Worm (Caenorhabditis elegans): Measurements from ENCODE around the gene sqt-3.

sqt-3 gene

DNA sequence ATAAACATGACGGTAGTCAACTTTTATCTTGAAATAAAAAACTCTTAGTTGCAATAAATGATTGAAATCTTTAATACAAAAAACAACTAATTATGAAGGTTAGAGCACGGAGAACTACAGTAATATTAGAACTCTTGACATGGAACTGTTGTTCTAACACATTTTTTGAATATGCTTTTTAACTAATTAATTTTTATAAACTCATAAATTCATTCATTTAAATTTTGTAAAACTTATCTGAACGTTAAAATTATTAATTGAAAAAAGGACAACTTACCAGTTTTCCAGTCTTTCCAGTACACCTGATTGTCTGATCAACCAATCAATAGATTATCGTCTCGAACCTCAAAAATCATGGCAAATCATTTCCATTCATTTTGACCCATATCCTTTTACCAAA, at the start of gene sqt-3:
Gene sqt-3 (plus strand): TSS at position 301 of the 400 bp plus-strand sequence.
- no peak for TF ChIP-seq daf-12 (tag; optimal IDR thresholded peaks at IDR 0.05)
- TF ChIP-seq F26F4.8 (GFP tag; conservative IDR thresholded peaks at IDR 0.05) = no peak
- no peak for TF ChIP-seq mes-2 (tag; optimal IDR thresholded peaks at IDR 0.05; ENCODE audit: poor library complexity, severe bottlenecking)
- no peak for TF ChIP-seq ceh-44 (GFP tag; IDR thresholded peaks at IDR 0.05)
- no peak for TF ChIP-seq jun-1 (tag; optimal IDR thresholded peaks at IDR 0.05)
- no peak for TF ChIP-seq unc-62 (GFP tag; optimal IDR thresholded peaks at IDR 0.05 in 1 of 2)
- no peak for TF ChIP-seq unc-62 (tag; optimal IDR thresholded peaks at IDR 0.05)
- TF ChIP-seq mdl-1 (tag; optimal IDR thresholded peaks at IDR 0.05) = no peak
- no peak for TF ChIP-seq aha-1 (tag)
- no peak for TF ChIP-seq lin-15B (tag; optimal IDR thresholded peaks at IDR 0.05)
- no peak for TF ChIP-seq madf-5 (GFP tag; IDR thresholded peaks at IDR 0.05)
- TF ChIP-seq nhr-10 (tag; optimal IDR thresholded peaks at IDR 0.05) = no peak
- no peak for TF ChIP-seq lin-38 (GFP tag; IDR thresholded peaks at IDR 0.05)
- no peak for TF ChIP-seq Y75B8A.6 (GFP tag; IDR thresholded peaks at IDR 0.05)
- no peak for TF ChIP-seq snpc-1.2 (GFP tag; IDR thresholded peaks at IDR 0.05)
- TF ChIP-seq saeg-2 (GFP tag; IDR thresholded peaks at IDR 0.05) = no peak
- TF ChIP-seq tra-1 (GFP tag; IDR thresholded peaks at IDR 0.05) = no peak
- no peak for TF ChIP-seq lin-29 (GFP tag; IDR thresholded peaks at IDR 0.05)

DNA sequence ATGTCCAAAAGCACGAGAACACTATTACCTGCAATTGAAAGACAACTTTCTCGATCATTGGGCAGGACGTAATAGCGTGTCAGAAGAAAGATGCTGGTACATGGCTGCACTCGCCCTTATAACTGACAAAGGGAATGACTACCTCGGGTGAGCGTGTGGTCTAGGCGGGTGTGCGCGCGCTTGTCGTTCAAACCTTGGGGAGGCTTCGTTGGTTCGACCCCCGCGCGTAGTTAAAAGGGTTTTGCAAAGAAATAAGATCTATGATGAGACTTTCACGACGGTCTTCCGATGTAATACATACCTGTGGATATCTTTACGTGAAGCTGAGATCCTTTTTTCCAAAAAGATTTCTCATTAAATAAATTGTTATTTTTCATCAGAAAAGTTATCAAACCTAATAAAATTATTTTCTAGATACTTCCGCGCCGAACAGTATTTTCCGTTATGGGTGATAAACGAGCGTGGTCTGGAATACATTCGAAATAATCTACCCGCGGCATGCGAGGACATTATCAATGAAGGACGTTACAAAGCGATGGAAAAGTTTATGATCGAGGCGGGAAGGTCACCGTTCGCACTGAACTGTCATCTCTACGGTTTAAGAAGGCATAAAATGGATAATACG, 49.0 kb upstream of the sqt-3 start:
- TF ChIP-seq R02D3.7 (tag; optimal IDR thresholded peaks at IDR 0.05) = peak; percentile 35
- TF ChIP-seq nhr-25 (tag; optimal IDR thresholded peaks at IDR 0.05; ENCODE audit: borderline replicate concordance, insufficient read depth) = peak; percentile 53
- peak; percentile 98 for TF ChIP-seq ZK337.2 (GFP tag; IDR thresholded peaks at IDR 0.05)
- TF ChIP-seq dmd-6 (GFP tag; IDR thresholded peaks at IDR 0.05) = peak; percentile 88
- TF ChIP-seq tra-1 (GFP tag; IDR thresholded peaks at IDR 0.05) = peak; percentile 99
- no peak for TF ChIP-seq pqm-1 (tag; optimal IDR thresholded peaks at IDR 0.05)
- peak; percentile 96 for TF ChIP-seq spr-1 (tag; optimal IDR thresholded peaks at IDR 0.05)
- peak; percentile 94 for TF ChIP-seq F10B5.3 (tag; optimal IDR thresholded peaks at IDR 0.05)
- no peak for TF ChIP-seq nhr-10 (tag; optimal IDR thresholded peaks at IDR 0.05)
- peak; percentile 95 for TF ChIP-seq F49E8.2 (tag; optimal IDR thresholded peaks at IDR 0.05; ENCODE audit: borderline replicate concordance)
- TF ChIP-seq vab-7 (GFP tag; IDR thresholded peaks at IDR 0.05) = peak; percentile 99
- peak; percentile 83 for TF ChIP-seq attf-4 (tag; optimal IDR thresholded peaks at IDR 0.05)
- peak; percentile 82 for TF ChIP-seq hlh-11 (tag; optimal IDR thresholded peaks at IDR 0.05)
- TF ChIP-seq nhr-111 (GFP tag; optimal IDR thresholded peaks at IDR 0.05) = peak; percentile 100
- peak; percentile 100 for TF ChIP-seq daf-19 (GFP tag; conservative IDR thresholded peaks at IDR 0.05)
- peak; percentile 73 for TF ChIP-seq jun-1 (tag; optimal IDR thresholded peaks at IDR 0.05)
- peak; percentile 58 to 86 for TF ChIP-seq lsy-2 (tag; optimal IDR thresholded peaks at IDR 0.05)
- peak; percentile 93 for TF ChIP-seq aha-1 (tag)
- TF ChIP-seq cey-2 (tag; optimal IDR thresholded peaks at IDR 0.05; ENCODE audit: borderline replicate concordance, insufficient read depth) = peak; percentile 42
- peak in 1 of 2 experiments; percentile 23 for TF ChIP-seq ZK546.5 (tag; optimal IDR thresholded peaks at IDR 0.05)
- TF ChIP-seq ceh-20 (GFP tag; IDR thresholded peaks at IDR 0.05) = peak; percentile 97
- TF ChIP-seq ztf-7 (tag; optimal IDR thresholded peaks at IDR 0.05) = peak; percentile 70
- peak; percentile 91 for TF ChIP-seq nhr-6 (tag; optimal IDR thresholded peaks at IDR 0.05)
- peak; percentile 89 for TF ChIP-seq F37D6.2 (tag; optimal IDR thresholded peaks at IDR 0.05)
- TF ChIP-seq F26F4.8 (GFP tag; conservative IDR thresholded peaks at IDR 0.05) = peak; percentile 100
- peak; percentile 94 for TF ChIP-seq lin-29 (GFP tag; IDR thresholded peaks at IDR 0.05)
- TF ChIP-seq unc-62 (GFP tag; optimal IDR thresholded peaks at IDR 0.05 in 1 of 2) = peak in 1 of 2 experiments; percentile 86
- no peak for TF ChIP-seq unc-62 (tag; optimal IDR thresholded peaks at IDR 0.05)
- TF ChIP-seq Y5F2A.4 (GFP tag; optimal IDR thresholded peaks at IDR 0.05) = peak; percentile 98
- peak; percentile 94 for TF ChIP-seq zfp-3 (GFP tag; conservative IDR thresholded peaks at IDR 0.05)
- no peak for TF ChIP-seq unc-39 (tag; optimal IDR thresholded peaks at IDR 0.05)
- TF ChIP-seq lin-15B (tag; optimal IDR thresholded peaks at IDR 0.05) = no peak
- TF ChIP-seq unc-130 (GFP tag; optimal IDR thresholded peaks at IDR 0.05) = peak; percentile 83
- TF ChIP-seq mxl-3 (GFP tag; optimal IDR thresholded peaks at IDR 0.05) = peak; percentile 91
- TF ChIP-seq dpl-1 (GFP tag; optimal IDR thresholded peaks at IDR 0.05) = peak; percentile 63
- peak; percentile 95 for TF ChIP-seq lir-3 (tag; optimal IDR thresholded peaks at IDR 0.05)
- peak; percentile 49 for TF ChIP-seq ztf-11 (tag; optimal IDR thresholded peaks at IDR 0.05)
- TF ChIP-seq nhr-76 (tag; optimal IDR thresholded peaks at IDR 0.05) = no peak
- TF ChIP-seq ces-1 (GFP tag; optimal IDR thresholded peaks at IDR 0.05) = peak; percentile 55
